Worm (Caenorhabditis elegans) whole organism, L4/young adult: ENCODE data around the gene cwn-1.

Experiments
- W03F9.2 ChIP-seq: fragments of 150-350 bp; optimal IDR thresholded peaks from 2 replicates; lab custom pipeline; 2014; ENCODE audit warnings: missing biosample characterization, missing genetic modification characterization
- dao-5 ChIP-seq: sonication (generic microtip); optimal IDR thresholded peaks from 2 replicates; lab custom pipeline; 2016; ENCODE audit warnings: missing genotype, missing genetic modification characterization, moderate library complexity, missing compliant biosample characterization

DNA sequence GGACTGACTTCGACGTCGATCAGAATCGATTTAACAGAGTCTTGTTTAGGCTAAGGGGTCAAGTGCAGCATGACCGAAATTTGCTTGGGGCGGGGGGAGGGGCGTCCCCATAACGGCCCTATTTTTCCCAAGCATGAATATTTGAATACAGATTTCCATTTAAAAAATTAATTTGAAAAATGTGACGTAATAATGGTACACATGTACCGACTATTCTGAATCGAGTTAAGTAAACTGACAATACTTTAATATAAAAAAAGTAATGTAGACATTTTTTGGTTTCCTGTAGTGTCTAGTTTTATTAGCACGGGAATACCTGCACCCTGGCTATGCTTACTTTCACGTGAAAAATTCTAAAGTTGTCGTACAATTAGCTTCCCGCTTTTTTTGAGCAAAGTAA lies 46.6 kb downstream of the cwn-1 start:
- TF ChIP-seq dao-5 (tag; lab: Kevin White, UChicago) (no peak), W03F9.2 (tag; lab: Kevin White, UChicago) (no peak)
